Fruit fly (Drosophila melanogaster): ENCODE results near the gene WRNexo.

- TF ChIP-seq fkh (GFP tag; optimal IDR thresholded peaks at IDR 0.05) (no peak), dac (GFP tag; optimal IDR thresholded peaks at IDR 0.05) (no peak), Sox14 (GFP tag; optimal IDR thresholded peaks at IDR 0.05) (no peak), svp (GFP tag) (no peak), fd85E (GFP tag; optimal IDR thresholded peaks at IDR 0.05) (no peak), salr (GFP tag; optimal IDR thresholded peaks at IDR 0.05) (no peak), CG10631 (GFP tag; optimal IDR thresholded peaks at IDR 0.05) (no peak)
Measured at dm6 chr3R:18384972-18385371, 19.0 kb upstream of the WRNexo start, which contains the start of gene CG14309.

Data from whole organism, prepupa.